Fruit fly (Drosophila melanogaster) whole organism, embryonic: ENCODE data around the gene trx.

Experiments
- Atf6 ChIP-seq: fragments of 200-800 bp; sonication (Bioruptor generic); IDR thresholded peaks from 2 replicates; pipeline ENCODE4 v1.3.6; 2022; ENCODE audit warnings: missing biosample characterization, missing genetic modification characterization
- BtbVII ChIP-seq: fragments of 200-800 bp; sonication (Bioruptor generic); optimal IDR thresholded peaks from 3 replicates; lab custom pipeline; 2017; ENCODE audit warnings: missing biosample characterization, mild to moderate bottlenecking, missing genetic modification characterization
- C15 ChIP-seq: fragments of 200-800 bp; sonication (Bioruptor generic); IDR thresholded peaks from 3 replicates; pipeline ENCODE4 v1.3.6; 2022; ENCODE audit warnings: missing biosample characterization, missing genetic modification characterization
- CG10147 ChIP-seq: fragments of 200-800 bp; sonication (Bioruptor generic); optimal IDR thresholded peaks from 2 replicates; lab custom pipeline; 2019; ENCODE audit warnings: missing biosample characterization, mild to moderate bottlenecking, missing genetic modification characterization, moderate library complexity
- CG1024 ChIP-seq: fragments of 200-800 bp; sonication (Bioruptor generic); IDR thresholded peaks from 2 replicates; pipeline ENCODE4 v1.3.6; 2022; ENCODE audit warnings: missing biosample characterization, missing genetic modification characterization
- CG10543 ChIP-seq: fragments of 200-800 bp; sonication (Bioruptor generic); optimal IDR thresholded peaks from 3 replicates; lab custom pipeline; 2017; ENCODE audit warnings: missing biosample characterization, mild to moderate bottlenecking, missing genetic modification characterization, moderate library complexity
- CG11695 ChIP-seq: fragments of 200-800 bp; sonication (Bioruptor generic); IDR thresholded peaks from 3 replicates; pipeline ENCODE4 v1.3.6; 2022; ENCODE audit warnings: missing biosample characterization, missing genetic modification characterization
- CG13287 ChIP-seq: fragments of 200-800 bp; sonication (Bioruptor generic); IDR thresholded peaks from 2 replicates; pipeline ENCODE4 v1.3.6; 2022; ENCODE audit warnings: missing biosample characterization, missing genetic modification characterization; ENCODE audit not compliant: partially characterized antibody
- CG14710 ChIP-seq: fragments of 200-800 bp; sonication (Bioruptor generic); optimal IDR thresholded peaks from 3 replicates; lab custom pipeline; 2019; ENCODE audit warnings: missing biosample characterization, mild to moderate bottlenecking, missing genetic modification characterization, moderate library complexity
- CG1647 ChIP-seq: fragments of 200-800 bp; sonication (Bioruptor generic); optimal IDR thresholded peaks from 3 replicates; lab custom pipeline; 2016; ENCODE audit warnings: missing biosample characterization, missing genetic modification characterization
- CG17612 ChIP-seq: fragments of 200-800 bp; sonication (Bioruptor generic); IDR thresholded peaks from 2 replicates; pipeline ENCODE4 v1.3.6; 2022; ENCODE audit warnings: missing biosample characterization, missing genetic modification characterization
- CG17802 ChIP-seq: fragments of 200-800 bp; sonication (Bioruptor generic); optimal IDR thresholded peaks from 2 replicates; lab custom pipeline; 2018; ENCODE audit warnings: missing biosample characterization, mild to moderate bottlenecking, missing genetic modification characterization, moderate library complexity
- CG3281 ChIP-seq: fragments of 200-800 bp; sonication (Bioruptor generic); optimal IDR thresholded peaks from 3 replicates; lab custom pipeline; 2017; ENCODE audit warnings: missing biosample characterization, mild to moderate bottlenecking, missing genetic modification characterization
- CG33557 ChIP-seq: fragments of 200-800 bp; sonication (Bioruptor generic); optimal IDR thresholded peaks from 2 replicates; lab custom pipeline; 2019; ENCODE audit warnings: missing biosample characterization, mild to moderate bottlenecking, missing genetic modification characterization, moderate library complexity
- CG3995 ChIP-seq: fragments of 200-800 bp; sonication (Bioruptor generic); optimal IDR thresholded peaks from 3 replicates; lab custom pipeline; 2016; ENCODE audit warnings: missing biosample characterization, missing genetic modification characterization
- CG4854 ChIP-seq: fragments of 200-800 bp; sonication (Bioruptor generic); optimal IDR thresholded peaks from 2 replicates; lab custom pipeline; 2016; ENCODE audit warnings: missing biosample characterization, missing genetic modification characterization, inconsistent platforms
- CG6272 ChIP-seq: fragments of 200-800 bp; sonication (Bioruptor generic); IDR thresholded peaks from 2 replicates; pipeline ENCODE4 v1.3.6; 2022; ENCODE audit warnings: missing biosample characterization, missing genetic modification characterization
- CG7357 ChIP-seq: fragments of 200-800 bp; sonication (Bioruptor generic); IDR thresholded peaks from 3 replicates; pipeline ENCODE4 v1.3.6; 2022; ENCODE audit warnings: missing biosample characterization, missing genetic modification characterization
- CG7963 ChIP-seq: fragments of 200-800 bp; sonication (Bioruptor generic); IDR thresholded peaks from 3 replicates; pipeline ENCODE4 v1.3.6; 2022; ENCODE audit warnings: missing biosample characterization, missing genetic modification characterization; ENCODE audit not compliant: partially characterized antibody
- CG9215 ChIP-seq: fragments of 200-800 bp; sonication (Bioruptor generic); IDR thresholded peaks from 2 replicates; pipeline ENCODE4 v1.3.6; 2022; ENCODE audit warnings: missing biosample characterization, missing genetic modification characterization
- CG9817 ChIP-seq: fragments of 200-800 bp; sonication (Bioruptor generic); optimal IDR thresholded peaks from 2 replicates; lab custom pipeline; 2018; ENCODE audit warnings: missing biosample characterization, mild to moderate bottlenecking, missing genetic modification characterization, moderate library complexity
- D19B ChIP-seq: fragments of 200-800 bp; sonication (Bioruptor generic); optimal IDR thresholded peaks from 2 replicates; lab custom pipeline; 2017; ENCODE audit warnings: missing biosample characterization, mild to moderate bottlenecking, missing genetic modification characterization
- Doc2 ChIP-seq: fragments of 200-800 bp; sonication (Bioruptor generic); IDR thresholded peaks from 2 replicates; pipeline ENCODE4 v1.3.6; 2022; ENCODE audit warnings: missing biosample characterization, missing genetic modification characterization
- E2f1 ChIP-seq: fragments of 200-800 bp; sonication (Bioruptor generic); IDR thresholded peaks from 2 replicates; pipeline ENCODE4 v1.3.6; 2022; ENCODE audit warnings: missing biosample characterization, missing genetic modification characterization
- ERR ChIP-seq: fragments of 200-800 bp; sonication (Bioruptor generic); optimal IDR thresholded peaks from 2 replicates; lab custom pipeline; 2016; ENCODE audit warnings: missing biosample characterization, missing genetic modification characterization
- Elba2 ChIP-seq: fragments of 200-800 bp; sonication (Bioruptor generic); optimal IDR thresholded peaks from 3 replicates; lab custom pipeline; 2016; ENCODE audit warnings: missing biosample characterization, missing genetic modification characterization
- Ets97D ChIP-seq: fragments of 200-800 bp; sonication (Bioruptor generic); optimal IDR thresholded peaks from 3 replicates; lab custom pipeline; 2016; ENCODE audit warnings: missing biosample characterization, missing genetic modification characterization
- HLH54F ChIP-seq: fragments of 200-800 bp; sonication (Bioruptor generic); optimal IDR thresholded peaks from 3 replicates; lab custom pipeline; 2016; ENCODE audit warnings: missing biosample characterization, missing genetic modification characterization
- HmgD ChIP-seq: fragments of 200-800 bp; sonication (Bioruptor generic); optimal IDR thresholded peaks from 3 replicates; lab custom pipeline; 2016; ENCODE audit warnings: missing biosample characterization, missing genetic modification characterization
- Meics ChIP-seq: fragments of 200-800 bp; sonication (Bioruptor generic); optimal IDR thresholded peaks from 2 replicates; lab custom pipeline; 2017; ENCODE audit warnings: missing biosample characterization, mild to moderate bottlenecking, missing genetic modification characterization
- Sin3A ChIP-seq: fragments of >200 bp; optimal IDR thresholded peaks from 2 replicates; lab custom pipeline; 2018
- abd-A ChIP-seq: fragments of 200-800 bp; sonication (Bioruptor generic); optimal IDR thresholded peaks from 3 replicates; lab custom pipeline; 2019; ENCODE audit warnings: missing biosample characterization, mild to moderate bottlenecking, missing genetic modification characterization, moderate library complexity
- ara ChIP-seq: fragments of 200-800 bp; sonication (Bioruptor generic); IDR thresholded peaks from 2 replicates; pipeline ENCODE4 v1.3.6; 2022; ENCODE audit warnings: missing biosample characterization, missing genetic modification characterization
- bigmax ChIP-seq: fragments of 200-800 bp; sonication (Bioruptor generic); optimal IDR thresholded peaks from 2 replicates; lab custom pipeline; 2018; ENCODE audit warnings: missing biosample characterization, mild to moderate bottlenecking, missing genetic modification characterization
- chn ChIP-seq: fragments of 200-800 bp; sonication (Bioruptor generic); optimal IDR thresholded peaks from 2 replicates; lab custom pipeline; 2016; ENCODE audit warnings: missing biosample characterization, missing genetic modification characterization
- crol ChIP-seq: fragments of 200-800 bp; sonication (Bioruptor generic); IDR thresholded peaks from 2 replicates; pipeline ENCODE4 v1.3.6; 2022; ENCODE audit warnings: missing biosample characterization, missing genetic modification characterization
- disco-r ChIP-seq: fragments of 200-800 bp; sonication (Bioruptor generic); optimal IDR thresholded peaks from 2 replicates; lab custom pipeline; 2016; ENCODE audit warnings: missing biosample characterization, missing genetic modification characterization
- fru ChIP-seq: fragments of >200 bp; optimal IDR thresholded peaks from 2 replicates; lab custom pipeline; 2017
- gem ChIP-seq: fragments of 200-800 bp; sonication (Bioruptor generic); optimal IDR thresholded peaks from 2 replicates; lab custom pipeline; 2019; ENCODE audit warnings: missing biosample characterization, mild to moderate bottlenecking, missing genetic modification characterization, moderate library complexity
- gsb ChIP-seq: fragments of 200-800 bp; sonication (Bioruptor generic); IDR thresholded peaks from 2 replicates; pipeline ENCODE4 v1.3.6; 2022; ENCODE audit warnings: missing biosample characterization, missing genetic modification characterization
- kah ChIP-seq: fragments of 200-800 bp; sonication (Bioruptor generic); optimal IDR thresholded peaks from 2 replicates; lab custom pipeline; 2018; ENCODE audit warnings: missing biosample characterization, mild to moderate bottlenecking, missing genetic modification characterization
- phol ChIP-seq: fragments of 200-800 bp; sonication (Bioruptor generic); optimal IDR thresholded peaks from 3 replicates; lab custom pipeline; 2018; ENCODE audit warnings: missing biosample characterization, mild to moderate bottlenecking, missing genetic modification characterization, moderate library complexity
- repo ChIP-seq: fragments of 200-800 bp; sonication (Bioruptor generic); optimal IDR thresholded peaks from 2 replicates; lab custom pipeline; 2016; ENCODE audit warnings: missing biosample characterization, missing genetic modification characterization
- shn ChIP-seq: fragments of 200-800 bp; sonication (Bioruptor generic); optimal IDR thresholded peaks from 3 replicates; lab custom pipeline; 2016; ENCODE audit warnings: missing biosample characterization, missing genetic modification characterization
- slbo ChIP-seq: fragments of 200-800 bp; sonication (Bioruptor generic); IDR thresholded peaks from 2 replicates; pipeline ENCODE4 v1.3.6; 2022; ENCODE audit warnings: missing biosample characterization, missing genetic modification characterization
- slp2 ChIP-seq: fragments of 200-800 bp; sonication (Bioruptor generic); optimal IDR thresholded peaks from 2 replicates; lab custom pipeline; 2016; ENCODE audit warnings: missing biosample characterization, missing genetic modification characterization
- tll ChIP-seq, 2 experiments: fragments of 200-800 bp in 1 of 2; fragments of >200 bp in 1 of 2; sonication (Bioruptor generic) in 1 of 2; optimal IDR thresholded peaks; 2 replicates each; lab custom pipeline; 2017 to 2019; ENCODE audit warnings: missing biosample characterization in 2 of 2, missing genetic modification characterization in 2 of 2, mild to moderate bottlenecking in 1 of 2, moderate library complexity in 1 of 2
- tna ChIP-seq: fragments of 200-800 bp; sonication (Bioruptor generic); IDR thresholded peaks from 2 replicates; pipeline ENCODE4 v1.3.6; 2022; ENCODE audit warnings: missing biosample characterization, missing genetic modification characterization; ENCODE audit not compliant: partially characterized antibody
- toy ChIP-seq: fragments of 200-800 bp; sonication (Bioruptor generic); IDR thresholded peaks from 2 replicates; pipeline ENCODE4 v1.3.6; 2022; ENCODE audit warnings: missing biosample characterization, missing genetic modification characterization
- usp ChIP-seq: fragments of >200 bp; optimal IDR thresholded peaks from 2 replicates; lab custom pipeline; 2017; ENCODE audit warnings: missing biosample characterization, missing genetic modification characterization
- vnd ChIP-seq: fragments of 200-800 bp; sonication (Bioruptor generic); IDR thresholded peaks from 3 replicates; pipeline ENCODE4 v1.3.6; 2022; ENCODE audit warnings: missing biosample characterization, missing genetic modification characterization; ENCODE audit not compliant: partially characterized antibody
- yki ChIP-seq: fragments of >200 bp; optimal IDR thresholded peaks from 3 replicates; lab custom pipeline; 2018
- z ChIP-seq: fragments of 200-800 bp; sonication (Bioruptor generic); IDR thresholded peaks from 3 replicates; pipeline ENCODE4 v1.3.6; 2022; ENCODE audit warnings: missing biosample characterization, missing genetic modification characterization

The trx gene

DNA sequence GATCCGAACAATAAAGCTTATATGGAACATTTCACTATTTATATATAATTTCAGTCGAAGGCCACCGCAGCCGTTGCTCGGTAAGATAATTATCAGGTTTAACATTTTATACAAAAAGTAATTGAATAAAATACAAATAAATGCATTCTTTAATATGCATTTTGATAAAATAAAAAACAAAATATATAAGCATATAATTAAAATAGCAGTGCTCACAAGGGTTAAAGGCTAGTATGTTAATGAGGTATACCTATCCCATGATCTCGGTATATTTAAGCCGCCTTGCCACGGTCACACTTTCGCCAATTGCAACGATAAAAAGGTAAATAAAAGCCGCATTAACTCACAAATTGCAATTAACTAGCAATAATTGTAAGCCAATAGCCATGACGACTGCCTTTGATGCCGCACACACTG lies 22.1 kb upstream of the trx start, which contains the start of gene Polr2I (continued):
- TF ChIP-seq tna (GFP tag; lab: Robert Waterston, UW) (no peak), fru (no peak), CG6272 (GFP tag; lab: Robert Waterston, UW) (no peak; the same call in 1 of the 2 replicates), chn (GFP tag; lab: Kevin White, UChicago) (no peak), disco-r (GFP tag; lab: Kevin White, UChicago) (no peak), yki (lab: Kevin White, UChicago) (no peak), phol (tag; lab: Kevin White, UChicago) (peak; percentile 76), Sin3A (lab: Kevin White, UChicago) (no peak), CG1647 (GFP tag; lab: Kevin White, UChicago) (no peak), CG33557 (GFP tag; lab: Kevin White, UChicago) (no peak), HLH54F (GFP tag; lab: Kevin White, UChicago) (no peak), slbo (peak; percentile 57; the same call in 1 of the 2 replicates), CG17802 (tag; lab: Kevin White, UChicago) (no peak), repo (GFP tag; lab: Kevin White, UChicago) (no peak), CG9817 (tag; lab: Kevin White, UChicago) (peak; percentile 48), bigmax (GFP tag; lab: Kevin White, UChicago) (no peak), CG7357 (no peak), CG10543 (no peak), ara (no peak), CG11695 (no peak), CG9215 (GFP tag; lab: Robert Waterston, UW) (peak; percentile 37), kah (GFP tag; lab: Kevin White, UChicago) (no peak), D19B (GFP tag; lab: Kevin White, UChicago) (peak; percentile 4), usp (GFP tag; lab: Kevin White, UChicago) (no peak), Elba2 (GFP tag; lab: Kevin White, UChicago) (no peak), gem (tag; lab: Kevin White, UChicago) (no peak), CG7963 (GFP tag; lab: Robert Waterston, UW) (no peak), Meics (GFP tag; lab: Kevin White, UChicago) (peak; percentile 25), C15 (GFP tag; lab: Robert Waterston, UW) (no peak), Doc2 (no peak), abd-A (tag; lab: Kevin White, UChicago) (no peak), tll (GFP tag; optimal IDR thresholded peaks at IDR 0.05; lab: Kevin White, UChicago) (no peak), crol (no peak), CG1024 (no peak), CG14710 (peak; percentile 65), toy (GFP tag; lab: Robert Waterston, UW) (no peak), HmgD (GFP tag; lab: Kevin White, UChicago) (no peak), slp2 (GFP tag; lab: Kevin White, UChicago) (no peak), CG3995 (GFP tag; lab: Kevin White, UChicago) (peak; percentile 29), CG17612 (no peak), shn (no peak), Ets97D (no peak), CG3281 (GFP tag; lab: Kevin White, UChicago) (peak; percentile 22), gsb (no peak), CG13287 (GFP tag; lab: Robert Waterston, UW) (no peak), ERR (no peak), BtbVII (GFP tag; lab: Kevin White, UChicago) (no peak), CG10147 (GFP tag; lab: Kevin White, UChicago) (no peak), Atf6 (GFP tag; lab: Robert Waterston, UW) (peak; percentile 28; the same call in 1 of the 2 replicates), z (GFP tag; lab: Robert Waterston, UW) (no peak), CG4854 (no peak), E2f1 (no peak), vnd (GFP tag; lab: Robert Waterston, UW) (no peak)
